Fruit fly (Drosophila melanogaster): ENCODE results near the gene CG33271.

CG33271 gene

dm6 chr3L:11555662-11556460 is 21.4 kb downstream of the CG33271 start (continued):
- TF ChIP-seq Lim3 (GFP tag; IDR thresholded peaks at IDR 0.05) (no peak; the same call in 1 of the 2 replicates), CG17361 (GFP tag; IDR thresholded peaks at IDR 0.05) (peak; percentile 87), HLHmδ (GFP tag; optimal IDR thresholded peaks at IDR 0.05) (peak; percentile 44), CG18262 (tag; optimal IDR thresholded peaks at IDR 0.05) (peak; percentile 89), tna (GFP tag; IDR thresholded peaks at IDR 0.05; ENCODE audit: partially characterized antibody) (no peak), CG11723 (GFP tag; optimal IDR thresholded peaks at IDR 0.05) (peak; percentile 10), C15 (GFP tag; IDR thresholded peaks at IDR 0.05) (no peak), PHDP (tag; optimal IDR thresholded peaks at IDR 0.05) (peak; percentile 86), danr (GFP tag; IDR thresholded peaks at IDR 0.05) (no peak), HLH4C (GFP tag; IDR thresholded peaks at IDR 0.05; ENCODE audit: partially characterized antibody) (no peak), CG18011 (GFP tag; optimal IDR thresholded peaks at IDR 0.05) (no peak), sens (GFP tag) (peak; percentile 88), CG13894 (tag; optimal IDR thresholded peaks at IDR 0.05) (peak; percentile 59), CG6813 (GFP tag; optimal IDR thresholded peaks at IDR 0.05) (peak; percentile 47), Atf-2 (GFP tag; optimal IDR thresholded peaks at IDR 0.05) (peak; percentile 24), insv (GFP tag; optimal IDR thresholded peaks at IDR 0.05) (no peak), hth (optimal IDR thresholded peaks at IDR 0.05) (no peak), Jarid2 (GFP tag; optimal IDR thresholded peaks at IDR 0.05) (peak; percentile 34), hb (GFP tag; IDR thresholded peaks at IDR 0.05; ENCODE audit: partially characterized antibody) (no peak), kah (GFP tag; optimal IDR thresholded peaks at IDR 0.05) (no peak), CG9817 (tag; optimal IDR thresholded peaks at IDR 0.05) (peak; percentile 54), HLH54F (GFP tag; optimal IDR thresholded peaks at IDR 0.05) (no peak), sob (GFP tag; IDR thresholded peaks at IDR 0.05) (peak; percentile 28; the same call in 1 of the 2 replicates), CG1529 (GFP tag; optimal IDR thresholded peaks at IDR 0.05) (peak; percentile 61), CG10267 (tag; optimal IDR thresholded peaks at IDR 0.05) (peak; percentile 79), pita (GFP tag; optimal IDR thresholded peaks at IDR 0.05) (no peak), MESR4 (GFP tag; optimal IDR thresholded peaks at IDR 0.05) (no peak), Ets65A (GFP tag) (no peak), CG14710 (tag; optimal IDR thresholded peaks at IDR 0.05) (peak; percentile 86), wek (GFP tag; optimal IDR thresholded peaks at IDR 0.05) (no peak), CG17912 (GFP tag; optimal IDR thresholded peaks at IDR 0.05) (no peak), dimm (GFP tag; IDR thresholded peaks at IDR 0.05) (no peak), bigmax (GFP tag; optimal IDR thresholded peaks at IDR 0.05) (no peak), jumu (GFP tag; optimal IDR thresholded peaks at IDR 0.05) (no peak), stwl (tag; optimal IDR thresholded peaks at IDR 0.05) (no peak), CG9876 (GFP tag; optimal IDR thresholded peaks at IDR 0.05) (no peak), abd-A (tag; optimal IDR thresholded peaks at IDR 0.05) (peak; percentile 91), CG9932 (GFP tag; IDR thresholded peaks at IDR 0.05) (peak; percentile 57), CG8089 (GFP tag; optimal IDR thresholded peaks at IDR 0.05) (peak; percentile 42), stc (GFP tag; IDR thresholded peaks at IDR 0.05) (peak; percentile 77; the same call in 1 of the 2 replicates), btn (GFP tag; optimal IDR thresholded peaks at IDR 0.05) (no peak), slbo (GFP tag; IDR thresholded peaks at IDR 0.05) (peak; percentile 72), CG14441 (GFP tag; IDR thresholded peaks at IDR 0.05) (no peak), CG12942 (GFP tag; optimal IDR thresholded peaks at IDR 0.05) (peak; percentile 62), CG10462 (GFP tag; optimal IDR thresholded peaks at IDR 0.05) (peak; percentile 52), unpg (GFP tag; optimal IDR thresholded peaks at IDR 0.05) (peak; percentile 83), CG2120 (GFP tag; optimal IDR thresholded peaks at IDR 0.05) (peak; percentile 70), sisA (GFP tag; IDR thresholded peaks at IDR 0.05) (peak; percentile 16; the same call in 1 of the 2 replicates), gem (tag; optimal IDR thresholded peaks at IDR 0.05) (peak; percentile 91), Dip2 (GFP tag; IDR thresholded peaks at IDR 0.05) (no peak)

All from whole organism, embryonic.